Fruit fly (Drosophila melanogaster): ENCODE data around the gene CG12402.

The CG12402 gene

dm6 chr3R:14098527-14099109, 9.5 kb downstream of the CG12402 start (continued):
- TF ChIP-seq PHDP (tag; optimal IDR thresholded peaks at IDR 0.05) = peak; percentile 8
- no peak for TF ChIP-seq CG33213 (GFP tag; optimal IDR thresholded peaks at IDR 0.05)
- no peak for TF ChIP-seq tgo (GFP tag; IDR thresholded peaks at IDR 0.05)
- no peak for TF ChIP-seq Bteb2 (GFP tag; optimal IDR thresholded peaks at IDR 0.05)
- no peak for TF ChIP-seq ind (GFP tag; optimal IDR thresholded peaks at IDR 0.05)
- no peak for TF ChIP-seq CG10147 (GFP tag; optimal IDR thresholded peaks at IDR 0.05)
- peak; percentile 52 for TF ChIP-seq gem (tag; optimal IDR thresholded peaks at IDR 0.05)
- no peak for TF ChIP-seq MBD-R2 (GFP tag; IDR thresholded peaks at IDR 0.05)
- no peak for TF ChIP-seq CG13296 (GFP tag; optimal IDR thresholded peaks at IDR 0.05)
- no peak for TF ChIP-seq CG17385 (GFP tag; optimal IDR thresholded peaks at IDR 0.05)
- TF ChIP-seq chif (GFP tag; optimal IDR thresholded peaks at IDR 0.05) = no peak
- no peak for TF ChIP-seq Adf1 (GFP tag; IDR thresholded peaks at IDR 0.05)
- peak; percentile 42 for TF ChIP-seq CG11504 (tag; optimal IDR thresholded peaks at IDR 0.05)
- 0 out of 3 replicates have a peak, but pooled peaks have one; percentile 45 for TF ChIP-seq zfh1 (GFP tag; IDR thresholded peaks at IDR 0.05)
- peak; percentile 51 for TF ChIP-seq scrt (GFP tag; optimal IDR thresholded peaks at IDR 0.05)
- 0 out of 3 replicates have a peak, but pooled peaks have one; percentile 7 for TF ChIP-seq CG16813 (GFP tag; IDR thresholded peaks at IDR 0.05; ENCODE audit: partially characterized antibody)
- no peak for TF ChIP-seq CG8290 (GFP tag; optimal IDR thresholded peaks at IDR 0.05)
- no peak for TF ChIP-seq CG8290 (tag; optimal IDR thresholded peaks at IDR 0.05)
- no peak for TF ChIP-seq Nf-YA (GFP tag; IDR thresholded peaks at IDR 0.05)
- no peak for TF ChIP-seq bab2 (GFP tag; optimal IDR thresholded peaks at IDR 0.05)
- no peak for TF ChIP-seq da (GFP tag; optimal IDR thresholded peaks at IDR 0.05)
- no peak for TF ChIP-seq kay (GFP tag; optimal IDR thresholded peaks at IDR 0.05)
- TF ChIP-seq inv (GFP tag; IDR thresholded peaks at IDR 0.05; ENCODE audit: partially characterized antibody) = no peak
- no peak for TF ChIP-seq bcd (GFP tag; optimal IDR thresholded peaks at IDR 0.05)
- no peak for TF ChIP-seq CG14667 (GFP tag; IDR thresholded peaks at IDR 0.05)
- TF ChIP-seq CG12155 (GFP tag; optimal IDR thresholded peaks at IDR 0.05) = no peak
- no peak for TF ChIP-seq pzg (GFP tag; optimal IDR thresholded peaks at IDR 0.05)
- no peak for TF ChIP-seq CG4328 (GFP tag; optimal IDR thresholded peaks at IDR 0.05)
- TF ChIP-seq MESR4 (GFP tag; optimal IDR thresholded peaks at IDR 0.05) = no peak
- no peak for TF ChIP-seq H15 (GFP tag; IDR thresholded peaks at IDR 0.05)
- no peak for TF ChIP-seq ato (GFP tag; IDR thresholded peaks at IDR 0.05; ENCODE audit: partially characterized antibody)
- TF ChIP-seq zen (tag; optimal IDR thresholded peaks at IDR 0.05) = no peak
- TF ChIP-seq vnd (GFP tag; IDR thresholded peaks at IDR 0.05; ENCODE audit: partially characterized antibody) = no peak
- TF ChIP-seq chn (GFP tag; optimal IDR thresholded peaks at IDR 0.05) = no peak
- TF ChIP-seq corto (GFP tag; optimal IDR thresholded peaks at IDR 0.05) = no peak
- no peak for TF ChIP-seq CG12942 (GFP tag; optimal IDR thresholded peaks at IDR 0.05)
- TF ChIP-seq ewg (GFP tag; optimal IDR thresholded peaks at IDR 0.05) = no peak
- no peak for TF ChIP-seq CG17802 (tag; optimal IDR thresholded peaks at IDR 0.05)
- TF ChIP-seq Gug (GFP tag; IDR thresholded peaks at IDR 0.05) = no peak
- TF ChIP-seq ftz-f1 (GFP tag; optimal IDR thresholded peaks at IDR 0.05) = peak; percentile 68
- no peak for TF ChIP-seq Lpt (GFP tag; optimal IDR thresholded peaks at IDR 0.05)
- TF ChIP-seq sens (GFP tag) = peak; percentile 72
- TF ChIP-seq CG3407 (GFP tag; optimal IDR thresholded peaks at IDR 0.05) = no peak
- no peak for TF ChIP-seq C15 (GFP tag; IDR thresholded peaks at IDR 0.05)
- TF ChIP-seq CG6791 (GFP tag; IDR thresholded peaks at IDR 0.05; ENCODE audit: partially characterized antibody) = no peak
- TF ChIP-seq fd3F (GFP tag; optimal IDR thresholded peaks at IDR 0.05) = no peak
- TF ChIP-seq seq (GFP tag; IDR thresholded peaks at IDR 0.05) = no peak
- no peak for TF ChIP-seq Ets97D (GFP tag; optimal IDR thresholded peaks at IDR 0.05)
- no peak for TF ChIP-seq tio (GFP tag; optimal IDR thresholded peaks at IDR 0.05)
- TF ChIP-seq CG12104 (GFP tag; optimal IDR thresholded peaks at IDR 0.05) = no peak
- TF ChIP-seq esg (GFP tag; conservative IDR thresholded peaks at IDR 0.05) = no peak
